Worm (Caenorhabditis elegans): ENCODE results near the gene F55H2.8.

F55H2.8 gene

DNA sequence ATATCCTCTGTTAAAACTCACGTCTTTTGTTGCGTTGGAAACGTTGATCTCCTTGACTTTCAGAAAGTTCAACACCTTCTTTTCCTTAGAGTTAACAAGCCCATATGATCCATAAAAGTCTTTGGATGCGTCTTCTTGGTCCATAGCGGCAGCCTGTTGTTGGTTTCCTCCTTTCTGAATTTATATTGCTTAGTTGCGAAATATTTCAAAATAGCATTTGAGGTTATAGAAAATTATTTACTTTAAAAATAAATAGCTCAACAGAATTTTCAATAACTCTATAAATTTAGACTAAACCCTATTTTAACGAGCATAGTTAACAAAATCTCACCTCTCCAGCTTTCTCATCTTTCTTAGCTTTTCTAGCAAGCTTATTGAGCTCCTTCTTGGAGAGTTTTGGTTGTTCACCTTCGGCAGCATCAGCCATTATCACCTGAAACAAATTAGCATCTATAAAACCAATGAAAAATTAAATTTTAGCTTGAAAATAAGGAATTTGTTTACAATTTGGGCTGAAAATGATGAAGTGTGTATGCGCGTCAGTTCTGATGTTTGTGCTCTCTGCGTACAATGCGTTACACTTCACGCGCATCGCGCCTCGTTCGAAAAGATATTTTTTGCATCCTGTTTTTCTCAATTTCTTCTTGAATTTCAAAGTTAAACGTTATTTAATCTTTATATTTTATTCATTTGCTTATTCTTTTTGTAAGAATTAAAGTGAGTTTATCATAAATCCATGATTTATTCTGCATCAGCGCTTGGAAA is 22.7 kb upstream of the F55H2.8 start, which contains the start of the genes dars-1 and ctr-9:
Gene dars-1 (minus strand): TSS at position 433 of the 765 bp plus-strand sequence.
Gene ctr-9 (plus strand): TSS at position 614 of the 765 bp plus-strand sequence.
- TF ChIP-seq aly-1 (tag; optimal IDR thresholded peaks at IDR 0.05) (no peak), B0310.2 (tag; optimal IDR thresholded peaks at IDR 0.05) (no peak), tra-4 (tag; optimal IDR thresholded peaks at IDR 0.05) (no peak), ets-7 (tag; optimal IDR thresholded peaks at IDR 0.05) (no peak), F13C5.2 (tag; optimal IDR thresholded peaks at IDR 0.05) (no peak), tbx-11 (GFP tag; IDR thresholded peaks at IDR 0.05) (no peak), pes-1 (GFP tag; IDR thresholded peaks at IDR 0.05) (no peak), tbx-37 (GFP tag; conservative IDR thresholded peaks at IDR 0.05) (no peak), ceh-13 (GFP tag; optimal IDR thresholded peaks at IDR 0.05) (no peak), sea-1 (GFP tag; conservative IDR thresholded peaks at IDR 0.05) (no peak), hmg-4 (GFP tag; optimal IDR thresholded peaks at IDR 0.05) (no peak), scrt-1 (GFP tag; IDR thresholded peaks at IDR 0.05) (no peak), ama-1 (optimal IDR thresholded peaks at IDR 0.05) (no peak), hmbx-1 (tag; optimal IDR thresholded peaks at IDR 0.05) (no peak)

DNA sequence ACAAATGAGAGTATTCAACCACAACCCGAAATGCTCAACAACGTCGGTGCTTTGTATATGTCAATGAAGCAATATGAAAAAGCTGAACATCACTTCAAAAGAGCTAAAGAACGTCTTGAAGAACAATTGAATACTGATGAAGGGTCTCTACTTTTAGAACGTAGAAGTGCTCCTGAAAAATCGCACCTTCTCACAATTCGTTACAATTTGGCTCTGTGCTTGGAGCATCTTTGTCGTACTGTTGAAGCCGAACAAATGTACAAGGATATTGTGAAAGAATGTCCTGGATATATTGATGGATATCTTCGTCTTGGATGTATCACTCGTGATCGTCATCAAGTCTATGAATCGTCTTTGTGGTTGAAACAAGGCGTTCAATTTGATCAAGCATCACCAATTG is 19.5 kb upstream of the F55H2.8 start:
- no peak for TF ChIP-seq hnd-1 (tag; optimal IDR thresholded peaks at IDR 0.05)
- TF ChIP-seq ets-7 (tag; optimal IDR thresholded peaks at IDR 0.05), result no peak
- no peak for TF ChIP-seq B0310.2 (tag; optimal IDR thresholded peaks at IDR 0.05)
- no peak for TF ChIP-seq pes-1 (GFP tag; IDR thresholded peaks at IDR 0.05)
- TF ChIP-seq tra-4 (tag; optimal IDR thresholded peaks at IDR 0.05), result no peak
- TF ChIP-seq flt-1 (GFP tag; IDR thresholded peaks at IDR 0.05), result no peak

DNA sequence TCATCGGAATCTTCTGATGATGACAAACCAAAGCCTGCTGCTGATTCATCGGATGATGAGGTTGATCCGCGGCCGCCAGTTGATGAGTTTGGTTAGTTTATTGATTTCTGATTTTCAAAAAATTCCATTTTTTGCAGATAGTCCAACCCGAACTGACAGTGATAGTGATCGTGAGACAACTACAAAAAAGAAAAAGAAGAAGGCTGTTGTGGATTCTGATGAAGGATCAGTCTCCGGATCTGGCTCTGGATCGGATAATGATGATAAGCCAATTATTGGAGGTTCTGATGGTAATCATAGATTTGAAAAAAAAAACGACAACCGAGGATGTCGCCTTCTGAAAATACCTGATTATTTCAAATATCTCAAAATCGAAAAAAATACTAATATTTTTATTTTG is 17.6 kb upstream of the F55H2.8 start:
- no peak for TF ChIP-seq tbx-37 (GFP tag; conservative IDR thresholded peaks at IDR 0.05)
- TF ChIP-seq ets-7 (tag; optimal IDR thresholded peaks at IDR 0.05), result no peak
- TF ChIP-seq ceh-36 (tag; optimal IDR thresholded peaks at IDR 0.05), result no peak
- TF ChIP-seq aly-1 (tag; optimal IDR thresholded peaks at IDR 0.05), result no peak
- no peak for TF ChIP-seq flt-1 (GFP tag; IDR thresholded peaks at IDR 0.05)
- no peak for TF ChIP-seq B0310.2 (tag; optimal IDR thresholded peaks at IDR 0.05)
- TF ChIP-seq hnd-1 (tag; optimal IDR thresholded peaks at IDR 0.05), result no peak
- TF ChIP-seq tra-4 (tag; optimal IDR thresholded peaks at IDR 0.05), result no peak
- no peak for TF ChIP-seq pes-1 (GFP tag; IDR thresholded peaks at IDR 0.05)
- TF ChIP-seq sea-1 (GFP tag; conservative IDR thresholded peaks at IDR 0.05), result no peak
- no peak for TF ChIP-seq hmbx-1 (tag; optimal IDR thresholded peaks at IDR 0.05)

DNA sequence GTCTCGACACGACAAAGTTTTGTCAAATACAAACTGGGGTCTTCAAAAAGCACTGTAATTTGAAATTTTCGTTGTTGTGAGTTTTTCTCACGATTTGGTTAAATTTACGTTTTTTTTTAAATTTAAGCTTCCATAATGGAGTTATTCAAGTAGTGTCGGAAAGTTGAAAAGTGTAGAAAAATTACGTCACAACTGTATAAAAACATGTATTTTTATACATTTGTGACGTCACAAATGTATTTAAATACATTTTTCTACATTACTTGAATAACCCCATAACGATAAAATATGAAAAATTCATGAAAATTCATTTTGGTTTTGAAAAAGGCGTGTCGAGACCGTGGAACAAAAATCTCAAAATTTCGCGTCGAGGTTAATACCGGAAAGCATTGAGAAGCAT is 16.3 kb upstream of the F55H2.8 start:
- TF ChIP-seq hnd-1 (tag; optimal IDR thresholded peaks at IDR 0.05), result no peak
- TF ChIP-seq F13C5.2 (tag; optimal IDR thresholded peaks at IDR 0.05), result no peak
- no peak for TF ChIP-seq tbx-11 (GFP tag; IDR thresholded peaks at IDR 0.05)
- TF ChIP-seq B0310.2 (tag; optimal IDR thresholded peaks at IDR 0.05), result no peak
- no peak for TF ChIP-seq tbx-37 (GFP tag; conservative IDR thresholded peaks at IDR 0.05)
- no peak for TF ChIP-seq tra-4 (tag; optimal IDR thresholded peaks at IDR 0.05)
- TF ChIP-seq pes-1 (GFP tag; IDR thresholded peaks at IDR 0.05), result no peak
- no peak for TF ChIP-seq ceh-36 (tag; optimal IDR thresholded peaks at IDR 0.05)
- TF ChIP-seq hmbx-1 (tag; optimal IDR thresholded peaks at IDR 0.05), result no peak
- no peak for TF ChIP-seq ceh-13 (GFP tag; optimal IDR thresholded peaks at IDR 0.05)
- TF ChIP-seq ets-7 (tag; optimal IDR thresholded peaks at IDR 0.05), result no peak
- TF ChIP-seq scrt-1 (GFP tag; IDR thresholded peaks at IDR 0.05), result no peak
- TF ChIP-seq flt-1 (GFP tag; IDR thresholded peaks at IDR 0.05), result no peak
- TF ChIP-seq sea-1 (GFP tag; conservative IDR thresholded peaks at IDR 0.05), result no peak
- no peak for TF ChIP-seq hmg-4 (GFP tag; optimal IDR thresholded peaks at IDR 0.05)
- no peak for TF ChIP-seq ama-1 (optimal IDR thresholded peaks at IDR 0.05)
- no peak for TF ChIP-seq aly-1 (tag; optimal IDR thresholded peaks at IDR 0.05)

DNA sequence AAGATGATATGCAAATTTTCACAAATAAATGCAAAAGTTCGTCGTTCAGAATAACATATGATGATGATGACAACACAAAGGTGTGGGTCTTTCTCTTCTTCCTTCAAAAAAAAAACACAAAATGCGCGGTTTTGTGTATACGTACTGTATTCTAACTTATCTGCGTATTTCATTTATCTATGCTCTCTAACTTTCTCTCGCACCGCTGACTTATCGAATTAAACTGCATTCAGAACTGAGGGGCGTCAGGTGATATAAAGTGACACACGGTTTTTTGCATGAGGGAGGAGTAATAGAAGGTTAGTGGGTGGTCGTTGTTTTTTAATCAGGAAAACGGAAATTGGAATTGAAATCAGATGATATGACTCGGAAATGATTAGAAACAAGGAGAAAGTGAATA is 13.4 kb upstream of the F55H2.8 start, which contains the start of gene sod-4:
Gene sod-4 (minus strand): TSS at position 109 of the 400 bp plus-strand sequence.
- no peak for TF ChIP-seq F13C5.2 (tag; optimal IDR thresholded peaks at IDR 0.05)
- TF ChIP-seq tbx-11 (GFP tag; IDR thresholded peaks at IDR 0.05), result no peak
- no peak for TF ChIP-seq sea-1 (GFP tag; conservative IDR thresholded peaks at IDR 0.05)
- no peak for TF ChIP-seq ceh-36 (tag; optimal IDR thresholded peaks at IDR 0.05)
- no peak for TF ChIP-seq B0310.2 (tag; optimal IDR thresholded peaks at IDR 0.05)
- TF ChIP-seq pes-1 (GFP tag; IDR thresholded peaks at IDR 0.05), result no peak
- TF ChIP-seq tra-4 (tag; optimal IDR thresholded peaks at IDR 0.05), result no peak

DNA sequence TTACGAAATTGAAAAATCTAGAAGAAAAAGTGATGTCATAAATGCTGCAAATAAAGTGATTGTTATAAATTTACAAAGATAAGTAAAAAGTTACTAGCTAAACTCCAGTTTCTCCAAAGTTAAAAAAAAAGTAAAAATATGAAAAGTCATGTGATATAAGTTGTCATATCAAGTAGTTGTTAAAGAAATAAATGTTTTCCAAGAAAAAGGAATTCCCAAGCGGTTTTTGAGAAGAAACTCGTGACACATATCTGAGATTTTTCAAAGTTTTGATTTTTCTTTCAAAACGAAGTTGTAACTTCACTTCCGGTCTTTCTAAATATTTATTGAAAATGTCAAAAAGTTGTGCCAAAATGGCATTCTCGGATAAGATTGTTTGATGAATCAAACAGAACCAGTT is 12.6 kb upstream of the F55H2.8 start:
- TF ChIP-seq ets-7 (tag; optimal IDR thresholded peaks at IDR 0.05), result no peak
- TF ChIP-seq hmg-4 (GFP tag; optimal IDR thresholded peaks at IDR 0.05), result no peak
- no peak for TF ChIP-seq tra-4 (tag; optimal IDR thresholded peaks at IDR 0.05)
- no peak for TF ChIP-seq sea-1 (GFP tag; conservative IDR thresholded peaks at IDR 0.05)
- no peak for TF ChIP-seq ceh-36 (tag; optimal IDR thresholded peaks at IDR 0.05)
- TF ChIP-seq scrt-1 (GFP tag; IDR thresholded peaks at IDR 0.05), result no peak
- TF ChIP-seq hnd-1 (tag; optimal IDR thresholded peaks at IDR 0.05), result no peak
- TF ChIP-seq B0310.2 (tag; optimal IDR thresholded peaks at IDR 0.05), result no peak
- no peak for TF ChIP-seq tbx-37 (GFP tag; conservative IDR thresholded peaks at IDR 0.05)
- TF ChIP-seq tbx-11 (GFP tag; IDR thresholded peaks at IDR 0.05), result no peak
- no peak for TF ChIP-seq ama-1 (optimal IDR thresholded peaks at IDR 0.05)
- no peak for TF ChIP-seq F13C5.2 (tag; optimal IDR thresholded peaks at IDR 0.05)
- no peak for TF ChIP-seq flt-1 (GFP tag; IDR thresholded peaks at IDR 0.05)
- TF ChIP-seq ceh-13 (GFP tag; optimal IDR thresholded peaks at IDR 0.05), result no peak

DNA sequence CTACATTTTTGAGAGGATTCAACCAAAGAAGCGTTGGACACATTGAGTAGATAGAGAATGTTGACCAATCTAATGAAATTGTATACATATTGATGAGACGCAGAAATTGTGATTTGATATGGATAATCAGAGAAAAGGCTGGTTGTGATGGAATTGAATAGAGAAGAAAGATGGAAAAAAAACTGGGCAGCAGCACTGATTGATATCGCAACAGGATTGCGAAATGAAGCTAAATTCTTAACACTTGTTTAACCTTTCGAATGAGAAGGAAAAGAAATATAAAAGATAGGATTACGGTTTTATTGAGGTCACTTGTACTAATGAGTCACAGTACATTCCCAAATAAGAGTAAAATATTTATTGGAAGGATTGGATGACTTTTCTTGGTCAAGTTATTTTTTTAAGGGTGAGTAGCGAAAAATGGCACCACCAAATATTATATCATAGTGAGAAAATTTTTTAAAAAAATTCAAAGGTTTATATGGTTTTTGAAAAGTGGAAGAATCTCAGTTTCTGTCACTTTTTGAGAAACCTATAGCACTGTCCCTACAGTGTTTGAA is 11.4 kb upstream of the F55H2.8 start:
- TF ChIP-seq tbx-37 (GFP tag; conservative IDR thresholded peaks at IDR 0.05) (no peak), ceh-13 (GFP tag; optimal IDR thresholded peaks at IDR 0.05) (no peak), hmbx-1 (tag; optimal IDR thresholded peaks at IDR 0.05) (no peak), F13C5.2 (tag; optimal IDR thresholded peaks at IDR 0.05) (no peak), sea-1 (GFP tag; conservative IDR thresholded peaks at IDR 0.05) (no peak), aly-1 (tag; optimal IDR thresholded peaks at IDR 0.05) (no peak), B0310.2 (tag; optimal IDR thresholded peaks at IDR 0.05) (no peak), hmg-4 (GFP tag; optimal IDR thresholded peaks at IDR 0.05) (no peak), tra-4 (tag; optimal IDR thresholded peaks at IDR 0.05) (no peak)

Data from whole organism, early embryonic.